Fruit fly (Drosophila melanogaster) whole organism, embryonic: ENCODE data around the gene RpL10Ab.

Experiments used
- CG10267 ChIP-seq: fragments of 200-800 bp; sonication (Bioruptor generic); optimal IDR thresholded peaks from 2 replicates; lab custom pipeline; 2018; ENCODE audit warnings: missing biosample characterization, mild to moderate bottlenecking, missing genetic modification characterization, moderate library complexity
- CG10959 ChIP-seq: fragments of 200-800 bp; sonication (Bioruptor generic); IDR thresholded peaks from 2 replicates; pipeline ENCODE4 v1.3.6; 2022; ENCODE audit warnings: missing biosample characterization, missing genetic modification characterization
- CG11504 ChIP-seq: fragments of 200-800 bp; sonication (Bioruptor generic); optimal IDR thresholded peaks from 3 replicates; lab custom pipeline; 2019; ENCODE audit warnings: missing biosample characterization, mild to moderate bottlenecking, missing genetic modification characterization, moderate library complexity
- CG12659 ChIP-seq: fragments of 200-800 bp; sonication (Bioruptor generic); optimal IDR thresholded peaks from 3 replicates; lab custom pipeline; 2017; ENCODE audit warnings: mild to moderate bottlenecking, missing biosample characterization, missing genetic modification reagents, missing genetic modification characterization
- CG14710 ChIP-seq: fragments of 200-800 bp; sonication (Bioruptor generic); optimal IDR thresholded peaks from 3 replicates; lab custom pipeline; 2019; ENCODE audit warnings: missing biosample characterization, mild to moderate bottlenecking, missing genetic modification characterization, moderate library complexity
- CG16813 ChIP-seq: fragments of 200-800 bp; sonication (Bioruptor generic); IDR thresholded peaks from 3 replicates; pipeline ENCODE4 v1.3.6; 2022; ENCODE audit warnings: missing biosample characterization, missing genetic modification characterization; ENCODE audit not compliant: partially characterized antibody
- CG2116 ChIP-seq: fragments of 200-800 bp; sonication (Bioruptor generic); optimal IDR thresholded peaks from 3 replicates; lab custom pipeline; 2018; ENCODE audit warnings: missing biosample characterization, mild to moderate bottlenecking, missing genetic modification characterization
- CG2678 ChIP-seq: fragments of 200-800 bp; sonication (Bioruptor generic); optimal IDR thresholded peaks from 3 replicates; lab custom pipeline; 2019; ENCODE audit warnings: missing biosample characterization, mild to moderate bottlenecking, missing genetic modification characterization, moderate library complexity
- CG32532 ChIP-seq: fragments of 200-800 bp; sonication (Bioruptor generic); IDR thresholded peaks from 2 replicates; pipeline ENCODE4 v1.3.6; 2022; ENCODE audit warnings: missing biosample characterization, missing genetic modification characterization
- CG34224 ChIP-seq: fragments of 200-800 bp; sonication (Bioruptor generic); IDR thresholded peaks from 3 replicates; pipeline ENCODE4 v1.3.6; 2022; ENCODE audit warnings: missing biosample characterization, missing genetic modification characterization; ENCODE audit not compliant: partially characterized antibody
- CG3995 ChIP-seq: fragments of 200-800 bp; sonication (Bioruptor generic); optimal IDR thresholded peaks from 3 replicates; lab custom pipeline; 2016; ENCODE audit warnings: missing biosample characterization, missing genetic modification characterization
- CG4617 ChIP-seq: fragments of 200-800 bp; sonication (Bioruptor generic); optimal IDR thresholded peaks from 3 replicates; lab custom pipeline; 2016; ENCODE audit warnings: missing biosample characterization, missing genetic modification characterization, borderline replicate concordance
- CG4707 ChIP-seq: fragments of 200-800 bp; sonication (Bioruptor generic); optimal IDR thresholded peaks from 2 replicates; lab custom pipeline; 2018; ENCODE audit warnings: missing biosample characterization, mild to moderate bottlenecking, missing genetic modification characterization, moderate library complexity
- CG5953 ChIP-seq: fragments of 200-800 bp; sonication (Bioruptor generic); IDR thresholded peaks from 2 replicates; pipeline ENCODE4 v1.3.6; 2022; ENCODE audit warnings: missing biosample characterization, missing genetic modification characterization
- CG7839 ChIP-seq: fragments of 200-800 bp; sonication (Bioruptor generic); optimal IDR thresholded peaks from 3 replicates; lab custom pipeline; 2018; ENCODE audit warnings: missing biosample characterization, mild to moderate bottlenecking, missing genetic modification characterization, moderate library complexity
- CG8290 ChIP-seq, 3 experiments: fragments of 200-800 bp; sonication (Bioruptor generic); optimal IDR thresholded peaks; 2 replicates each; lab custom pipeline; 2016 to 2019; ENCODE audit warnings: missing biosample characterization in 3 of 3, missing genetic modification characterization in 3 of 3, mild to moderate bottlenecking in 2 of 3, moderate library complexity in 1 of 3
- CG8478 ChIP-seq: fragments of >200 bp; optimal IDR thresholded peaks from 2 replicates; lab custom pipeline; 2018
- CG8944 ChIP-seq: fragments of 200-800 bp; sonication (Bioruptor generic); optimal IDR thresholded peaks from 3 replicates; lab custom pipeline; 2016; ENCODE audit warnings: missing biosample characterization, missing genetic modification characterization
- CTCF ChIP-seq: fragments of 200-800 bp; sonication (Bioruptor generic); optimal IDR thresholded peaks from 2 replicates; lab custom pipeline; 2017; ENCODE audit warnings: missing biosample characterization, mild to moderate bottlenecking, missing genetic modification characterization, moderate library complexity
- Dip2 ChIP-seq: fragments of 200-800 bp; sonication (Bioruptor generic); IDR thresholded peaks from 2 replicates; pipeline ENCODE4 v1.3.6; 2022; ENCODE audit warnings: missing biosample characterization, missing genetic modification characterization
- Dp ChIP-seq: fragments of 200-800 bp; sonication (Bioruptor generic); optimal IDR thresholded peaks from 2 replicates; lab custom pipeline; 2018; ENCODE audit warnings: missing biosample characterization, mild to moderate bottlenecking, missing genetic modification characterization, moderate library complexity
- HLH3B ChIP-seq: fragments of 200-800 bp; sonication (Bioruptor generic); IDR thresholded peaks from 2 replicates; pipeline ENCODE4 v1.3.6; 2022; ENCODE audit warnings: missing biosample characterization, missing genetic modification characterization
- HmgZ ChIP-seq: fragments of 200-800 bp; sonication (Bioruptor generic); optimal IDR thresholded peaks from 2 replicates; lab custom pipeline; 2018; ENCODE audit warnings: missing biosample characterization, mild to moderate bottlenecking, missing genetic modification characterization
- MBD-R2 ChIP-seq: fragments of 200-800 bp; sonication (Bioruptor generic); IDR thresholded peaks from 2 replicates; pipeline ENCODE4 v1.3.6; 2022; ENCODE audit warnings: missing biosample characterization, missing genetic modification characterization
- MESR4 ChIP-seq: fragments of 200-800 bp; sonication (Bioruptor generic); optimal IDR thresholded peaks from 2 replicates; lab custom pipeline; 2018; ENCODE audit warnings: missing biosample characterization, mild to moderate bottlenecking, missing genetic modification characterization, moderate library complexity
- Med ChIP-seq: fragments of 200-800 bp; sonication (Bioruptor generic); peaks from one replicate; lab custom pipeline; 2016; ENCODE audit warnings: missing biosample characterization, missing genetic modification characterization, mild to moderate bottlenecking, inconsistent platforms, moderate library complexity
- Opbp ChIP-seq: fragments of 200-800 bp; sonication (Bioruptor generic); IDR thresholded peaks from 3 replicates; pipeline ENCODE4 v1.3.6; 2022; ENCODE audit warnings: missing biosample characterization, missing genetic modification characterization; ENCODE audit not compliant: partially characterized antibody
- Sox100B ChIP-seq: fragments of 200-800 bp; sonication (Bioruptor generic); optimal IDR thresholded peaks from 3 replicates; lab custom pipeline; 2018; ENCODE audit warnings: missing biosample characterization, mild to moderate bottlenecking, missing genetic modification characterization
- Trl ChIP-seq, 3 experiments: fragments of >200 bp in 2 of 3; fragments of 200-800 bp in 1 of 3; sonication (Bioruptor generic) in 1 of 3; optimal IDR thresholded peaks; 2 replicates in 1 of 3; 3 replicates in 2 of 3; lab custom pipeline; 2016 to 2017; ENCODE audit warnings: missing biosample characterization in 1 of 3, missing genetic modification characterization in 1 of 3
- ato ChIP-seq: fragments of 200-800 bp; sonication (Bioruptor generic); IDR thresholded peaks from 2 replicates; pipeline ENCODE4 v1.3.6; 2022; ENCODE audit warnings: missing biosample characterization, missing genetic modification characterization; ENCODE audit not compliant: partially characterized antibody
- bcd ChIP-seq: fragments of 200-800 bp; sonication (Bioruptor generic); optimal IDR thresholded peaks from 2 replicates; lab custom pipeline; 2017; ENCODE audit warnings: missing biosample characterization, mild to moderate bottlenecking, missing genetic modification characterization
- crp ChIP-seq, 2 experiments: fragments of 200-800 bp; sonication (Bioruptor generic); optimal IDR thresholded peaks; 2 replicates in 1 of 2; 3 replicates in 1 of 2; lab custom pipeline; 2017; ENCODE audit warnings: missing biosample characterization in 2 of 2, missing genetic modification characterization in 2 of 2, mild to moderate bottlenecking in 1 of 2, moderate library complexity in 1 of 2
- danr ChIP-seq: fragments of 200-800 bp; sonication (Bioruptor generic); IDR thresholded peaks from 2 replicates; pipeline ENCODE4 v1.3.6; 2022; ENCODE audit warnings: missing biosample characterization, missing genetic modification characterization
- dysf ChIP-seq: fragments of 200-800 bp; sonication (Bioruptor generic); IDR thresholded peaks from 3 replicates; pipeline ENCODE4 v1.3.6; 2022; ENCODE audit warnings: missing biosample characterization, missing genetic modification characterization
- eve ChIP-seq, 2 experiments: fragments of >200 bp; optimal IDR thresholded peaks; 2 replicates each; lab custom pipeline; 2017; ENCODE audit warnings: missing biosample characterization in 2 of 2, missing genetic modification characterization in 2 of 2
- hb ChIP-seq: fragments of 200-800 bp; sonication (Bioruptor generic); IDR thresholded peaks from 3 replicates; pipeline ENCODE4 v1.3.6; 2022; ENCODE audit warnings: missing biosample characterization, missing genetic modification characterization; ENCODE audit not compliant: partially characterized antibody
- inv ChIP-seq: fragments of 200-800 bp; sonication (Bioruptor generic); IDR thresholded peaks from 2 replicates; pipeline ENCODE4 v1.3.6; 2022; ENCODE audit warnings: missing biosample characterization, missing genetic modification characterization; ENCODE audit not compliant: partially characterized antibody
- knrl ChIP-seq: fragments of 200-800 bp; sonication (Bioruptor generic); IDR thresholded peaks from 3 replicates; pipeline ENCODE4 v1.3.6; 2022; ENCODE audit warnings: missing biosample characterization, missing genetic modification characterization; ENCODE audit not compliant: partially characterized antibody
- nerfin-2 ChIP-seq: fragments of 200-800 bp; sonication (Bioruptor generic); IDR thresholded peaks from 2 replicates; pipeline ENCODE4 v1.3.6; 2022; ENCODE audit warnings: missing biosample characterization, missing genetic modification characterization; ENCODE audit not compliant: partially characterized antibody
- nmo ChIP-seq: fragments of 200-800 bp; sonication (Bioruptor generic); optimal IDR thresholded peaks from 2 replicates; lab custom pipeline; 2018; ENCODE audit warnings: missing biosample characterization, mild to moderate bottlenecking, missing genetic modification characterization, moderate library complexity
- phol ChIP-seq: fragments of 200-800 bp; sonication (Bioruptor generic); optimal IDR thresholded peaks from 3 replicates; lab custom pipeline; 2018; ENCODE audit warnings: missing biosample characterization, mild to moderate bottlenecking, missing genetic modification characterization, moderate library complexity
- sens ChIP-seq: fragments of 200-800 bp; sonication (Bioruptor generic); peaks from one replicate; lab custom pipeline; 2016; ENCODE audit warnings: missing biosample characterization, missing genetic modification characterization
- stwl ChIP-seq: fragments of 200-800 bp; sonication (Bioruptor generic); optimal IDR thresholded peaks from 3 replicates; lab custom pipeline; 2018; ENCODE audit warnings: missing biosample characterization, mild to moderate bottlenecking, missing genetic modification characterization, moderate library complexity
- tll ChIP-seq, 2 experiments: fragments of 200-800 bp in 1 of 2; fragments of >200 bp in 1 of 2; sonication (Bioruptor generic) in 1 of 2; optimal IDR thresholded peaks; 2 replicates each; lab custom pipeline; 2017 to 2019; ENCODE audit warnings: missing biosample characterization in 2 of 2, missing genetic modification characterization in 2 of 2, mild to moderate bottlenecking in 1 of 2, moderate library complexity in 1 of 2
- trem ChIP-seq: fragments of 200-800 bp; optimal IDR thresholded peaks from 3 replicates; lab custom pipeline; 2019; ENCODE audit warnings: missing biosample characterization, mild to moderate bottlenecking, missing genetic modification characterization, moderate library complexity
- twi ChIP-seq: fragments of 200-800 bp; optimal IDR thresholded peaks from 2 replicates; lab custom pipeline; 2019; ENCODE audit warnings: missing biosample characterization, mild to moderate bottlenecking, missing genetic modification characterization, moderate library complexity
- vvl ChIP-seq: fragments of 200-800 bp; sonication (Bioruptor generic); IDR thresholded peaks from 2 replicates; pipeline ENCODE4 v1.3.6; 2022; ENCODE audit warnings: missing biosample characterization, missing genetic modification characterization
- zen ChIP-seq: fragments of 200-800 bp; sonication (Bioruptor generic); optimal IDR thresholded peaks from 3 replicates; lab custom pipeline; 2018; ENCODE audit warnings: missing biosample characterization, mild to moderate bottlenecking, missing genetic modification characterization, moderate library complexity

Gene RpL10Ab

DNA sequence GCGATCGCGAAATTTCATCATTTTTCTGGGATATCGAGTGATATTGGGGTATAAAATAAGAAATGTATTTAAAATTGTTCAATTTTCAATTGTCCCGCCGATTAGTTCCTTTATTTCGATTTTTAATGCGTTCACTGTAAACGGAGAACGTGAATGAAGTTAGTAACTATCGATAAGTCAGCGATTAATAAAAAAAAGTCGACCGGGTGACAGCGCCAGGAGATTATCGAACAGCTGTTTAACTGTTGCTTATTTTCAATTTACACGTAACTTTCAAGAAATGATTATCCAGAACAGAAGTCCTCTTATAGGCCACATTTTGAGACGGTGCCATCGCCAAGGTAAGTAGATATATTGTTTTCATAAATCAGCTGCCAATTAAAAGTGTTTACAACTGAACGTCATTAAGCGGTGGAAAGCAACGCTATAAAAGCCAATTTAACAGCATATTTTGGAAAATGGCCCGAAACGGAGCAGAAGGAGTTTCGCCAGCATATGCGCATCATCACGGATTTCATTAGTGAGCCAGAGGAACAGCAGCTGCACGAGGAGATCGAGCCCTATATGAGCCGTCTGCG, 7.3 kb upstream of the RpL10Ab start, which contains the start of gene CG14130 (continued):
- TF ChIP-seq vvl (0 out of 2 replicates have a peak, but pooled peaks have one; percentile 37), tll (GFP tag; optimal IDR thresholded peaks at IDR 0.05; lab: Kevin White, UChicago) (peak in 1 of 2 experiments; percentile 1), zen (peak; percentile 22), trem (tag; lab: Kevin White, UChicago) (peak; percentile 56), dysf (no peak), CG14710 (tag; lab: Kevin White, UChicago) (peak; percentile 42), Opbp (peak; percentile 92), sens (GFP tag; lab: Kevin White, UChicago) (peak; percentile 81), CG10267 (no peak), Sox100B (GFP tag; lab: Kevin White, UChicago) (no peak), danr (GFP tag; lab: Robert Waterston, UW) (no peak), CG4707 (GFP tag; lab: Kevin White, UChicago) (no peak), CG11504 (tag; lab: Kevin White, UChicago) (peak; percentile 94), Dip2 (GFP tag; lab: Robert Waterston, UW) (no peak), stwl (tag; lab: Kevin White, UChicago) (peak; percentile 58), HLH3B (GFP tag; lab: Robert Waterston, UW) (no peak), MESR4 (GFP tag; lab: Kevin White, UChicago) (peak; percentile 10), HmgZ (tag; lab: Kevin White, UChicago) (peak; percentile 56), CG12659 (GFP tag; lab: Kevin White, UChicago) (peak; percentile 39), CG34224 (GFP tag; lab: Robert Waterston, UW) (peak; percentile 98), CG8944 (GFP tag; lab: Kevin White, UChicago) (no peak), CG4617 (peak; percentile 22), nerfin-2 (GFP tag; lab: Robert Waterston, UW) (peak; percentile 91), eve (GFP tag; optimal IDR thresholded peaks at IDR 0.05; lab: Kevin White, UChicago) (no peak), CTCF (peak; percentile 28), Trl (optimal IDR thresholded peaks at IDR 0.05; lab: Kevin White, UChicago) (no peak), Trl (GFP tag; optimal IDR thresholded peaks at IDR 0.05; lab: Kevin White, UChicago) (no peak), nmo (GFP tag; lab: Kevin White, UChicago) (peak; percentile 6), CG16813 (peak; percentile 90), CG2678 (no peak), CG7839 (tag; lab: Kevin White, UChicago) (no peak), CG3995 (GFP tag; lab: Kevin White, UChicago) (peak; percentile 98), ato (GFP tag; lab: Robert Waterston, UW) (peak; percentile 91), crp (GFP tag; optimal IDR thresholded peaks at IDR 0.05; lab: Kevin White, UChicago) (peak; percentile 50 to 95), CG32532 (GFP tag; lab: Robert Waterston, UW) (no peak), CG10959 (GFP tag; lab: Robert Waterston, UW) (no peak), CG8478 (lab: Kevin White, UChicago) (no peak), MBD-R2 (GFP tag; lab: Robert Waterston, UW) (peak; percentile 92), twi (tag; lab: Kevin White, UChicago) (no peak), bcd (GFP tag; lab: Kevin White, UChicago) (peak; percentile 76), Med (GFP tag; lab: Kevin White, UChicago) (peak; percentile 75), CG5953 (GFP tag; lab: Robert Waterston, UW) (no peak), CG2116 (GFP tag; lab: Kevin White, UChicago) (peak; percentile 94), CG8290 (GFP tag; optimal IDR thresholded peaks at IDR 0.05; lab: Kevin White, UChicago) (no peak), CG8290 (tag; optimal IDR thresholded peaks at IDR 0.05; lab: Kevin White, UChicago) (no peak), hb (GFP tag; lab: Robert Waterston, UW) (peak; percentile 87), Dp (GFP tag; lab: Kevin White, UChicago) (peak; percentile 96), inv (peak; percentile 79), phol (tag; lab: Kevin White, UChicago) (peak; percentile 1), knrl (GFP tag; lab: Robert Waterston, UW) (peak; percentile 84)
